Fruit fly (Drosophila melanogaster): Measurements from ENCODE around the gene TORIP.

TORIP gene

DNA sequence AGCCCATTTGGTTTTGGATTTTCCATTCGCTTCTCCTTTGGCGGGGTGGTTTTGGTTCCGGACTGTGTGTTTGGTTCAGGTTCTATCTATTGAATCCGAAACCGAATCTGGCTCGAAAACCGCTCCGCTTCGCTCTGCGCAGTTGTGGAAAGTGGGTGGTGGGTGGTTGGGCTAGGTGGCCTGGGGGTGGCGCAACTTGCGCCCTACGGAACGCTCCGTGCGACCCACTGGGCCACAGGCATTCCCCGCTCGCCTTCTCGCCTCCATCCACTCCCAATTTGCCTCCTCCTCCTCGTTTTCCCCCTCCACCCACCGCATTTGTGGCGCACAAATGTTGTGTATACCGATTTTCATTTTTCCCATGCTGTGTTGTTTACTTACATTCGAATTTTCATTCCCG, 13.8 kb upstream of the TORIP start (continued):
- TF ChIP-seq tll (GFP tag; optimal IDR thresholded peaks at IDR 0.05): no peak
- no peak for TF ChIP-seq ken (GFP tag; IDR thresholded peaks at IDR 0.05)
- no peak for TF ChIP-seq Fer1 (GFP tag; optimal IDR thresholded peaks at IDR 0.05)
- TF ChIP-seq Spps (tag; optimal IDR thresholded peaks at IDR 0.05): no peak
- 0 out of 2 replicates have a peak, but pooled peaks have one; percentile 17 for TF ChIP-seq ato (GFP tag; IDR thresholded peaks at IDR 0.05; ENCODE audit: partially characterized antibody)
- no peak for TF ChIP-seq CG4707 (GFP tag; optimal IDR thresholded peaks at IDR 0.05)
- peak; percentile 28 for TF ChIP-seq MESR4 (GFP tag; optimal IDR thresholded peaks at IDR 0.05)
- TF ChIP-seq NFAT (GFP tag; IDR thresholded peaks at IDR 0.05): 0 out of 2 replicates have a peak, but pooled peaks have one; percentile 10
- no peak for TF ChIP-seq sna (GFP tag; IDR thresholded peaks at IDR 0.05; ENCODE audit: partially characterized antibody)
- no peak for TF ChIP-seq btn (GFP tag; optimal IDR thresholded peaks at IDR 0.05)
- no peak for TF ChIP-seq NK7.1 (GFP tag; optimal IDR thresholded peaks at IDR 0.05)
- TF ChIP-seq nau (GFP tag; optimal IDR thresholded peaks at IDR 0.05): no peak
- no peak for TF ChIP-seq Rx (GFP tag; IDR thresholded peaks at IDR 0.05)
- TF ChIP-seq repo (GFP tag; optimal IDR thresholded peaks at IDR 0.05): no peak
- peak; percentile 33 for TF ChIP-seq YL-1 (GFP tag; optimal IDR thresholded peaks at IDR 0.05)
- TF ChIP-seq inv (GFP tag; IDR thresholded peaks at IDR 0.05; ENCODE audit: partially characterized antibody): peak; percentile 14; the same call in 1 of the 2 replicates
- TF ChIP-seq Trl (optimal IDR thresholded peaks at IDR 0.05): no peak
- no peak for TF ChIP-seq Trl (GFP tag; optimal IDR thresholded peaks at IDR 0.05)
- TF ChIP-seq Scr (GFP tag; IDR thresholded peaks at IDR 0.05; ENCODE audit: partially characterized antibody): no peak
- TF ChIP-seq crol (GFP tag; IDR thresholded peaks at IDR 0.05): peak; percentile 94
- no peak for TF ChIP-seq Myb (GFP tag; optimal IDR thresholded peaks at IDR 0.05)
- TF ChIP-seq hth (optimal IDR thresholded peaks at IDR 0.05): no peak
- peak; percentile 10 for TF ChIP-seq nom (GFP tag; optimal IDR thresholded peaks at IDR 0.05)
- no peak for TF ChIP-seq klu (GFP tag; IDR thresholded peaks at IDR 0.05)

DNA sequence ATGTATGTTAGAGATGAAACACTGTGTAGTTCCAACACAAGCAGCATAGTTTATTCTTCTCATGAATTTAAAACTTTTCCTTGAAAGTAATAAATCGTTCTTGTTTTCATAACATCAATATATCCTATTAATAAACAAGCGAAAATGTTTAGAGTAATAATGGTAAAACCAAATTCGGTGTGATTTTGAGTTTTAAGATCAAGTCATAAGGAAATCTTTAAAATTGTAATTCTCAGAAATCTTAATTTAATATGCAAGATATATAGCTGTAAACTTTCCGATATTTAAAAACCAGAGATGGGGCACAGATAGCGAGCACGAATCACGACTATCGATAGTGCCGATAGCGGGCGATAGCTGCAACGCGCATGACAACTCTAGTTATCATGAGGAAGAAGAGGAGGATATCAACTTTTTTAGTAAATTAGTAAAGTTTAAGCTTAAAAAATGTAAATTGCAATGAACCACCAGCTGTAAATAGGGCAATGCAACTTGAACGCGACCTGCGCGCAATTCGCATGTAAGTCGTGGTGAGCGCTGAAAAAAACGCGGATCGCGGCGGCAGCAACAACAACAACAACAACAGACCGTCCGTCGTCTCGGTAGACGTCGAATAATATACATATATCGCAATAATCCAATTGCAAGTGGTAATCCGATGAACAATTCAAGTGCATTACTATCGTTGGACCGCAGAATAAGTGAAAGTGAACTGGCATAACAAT, 13.1 kb upstream of the TORIP start, which contains the start of the genes Fibp and Deaf1:
Fibp (minus strand) TSS at position 161 of the 725 bp plus-strand sequence.
Deaf1 (plus strand) TSS at position 368 of the 725 bp plus-strand sequence.
- TF ChIP-seq CG33557 (GFP tag; optimal IDR thresholded peaks at IDR 0.05) (peak; percentile 72), Dip3 (GFP tag; optimal IDR thresholded peaks at IDR 0.05) (peak; percentile 83), Pdp1 (GFP tag; optimal IDR thresholded peaks at IDR 0.05) (peak; percentile 76 to 85), so (GFP tag; IDR thresholded peaks at IDR 0.05) (no peak), CG9727 (GFP tag; optimal IDR thresholded peaks at IDR 0.05) (peak; percentile 83), ara (GFP tag; IDR thresholded peaks at IDR 0.05) (no peak), CG3065 (GFP tag; optimal IDR thresholded peaks at IDR 0.05) (peak; percentile 48), CG15514 (GFP tag; optimal IDR thresholded peaks at IDR 0.05) (peak; percentile 96), CG30020 (tag; optimal IDR thresholded peaks at IDR 0.05) (peak; percentile 78), nerfin-1 (tag; optimal IDR thresholded peaks at IDR 0.05) (peak; percentile 69), CG14014 (GFP tag; IDR thresholded peaks at IDR 0.05) (peak; percentile 60; the same call in 1 of the 2 replicates), CG34376 (GFP tag; optimal IDR thresholded peaks at IDR 0.05) (peak; percentile 50), sd (tag; optimal IDR thresholded peaks at IDR 0.05) (peak; percentile 30), Spps (tag; optimal IDR thresholded peaks at IDR 0.05) (no peak), nau (GFP tag; optimal IDR thresholded peaks at IDR 0.05) (no peak), CG6791 (GFP tag; IDR thresholded peaks at IDR 0.05; ENCODE audit: partially characterized antibody) (peak; percentile 99), CG6683 (GFP tag; optimal IDR thresholded peaks at IDR 0.05) (peak; percentile 16), CG13296 (GFP tag; optimal IDR thresholded peaks at IDR 0.05) (peak; percentile 42), CG7987 (GFP tag; optimal IDR thresholded peaks at IDR 0.05) (peak; percentile 8), HmgD (GFP tag; optimal IDR thresholded peaks at IDR 0.05) (peak; percentile 84), Optix (GFP tag; IDR thresholded peaks at IDR 0.05) (no peak), CG12769 (tag; optimal IDR thresholded peaks at IDR 0.05) (peak; percentile 47), gcm2 (GFP tag; optimal IDR thresholded peaks at IDR 0.05) (peak; percentile 14), CG14710 (tag; optimal IDR thresholded peaks at IDR 0.05) (peak; percentile 87), CG1792 (GFP tag; optimal IDR thresholded peaks at IDR 0.05) (peak; percentile 46), oc (tag; optimal IDR thresholded peaks at IDR 0.05) (no peak), ham (GFP tag; IDR thresholded peaks at IDR 0.05) (no peak)
